Fruit fly (Drosophila melanogaster): ENCODE measurements around the gene kuk.

dm6 chr3R:17060809-17061394, 19.1 kb upstream of the kuk start:
- TF ChIP-seq Sin3A (optimal IDR thresholded peaks at IDR 0.05) (no peak), insv (optimal IDR thresholded peaks at IDR 0.05) (no peak), psq (optimal IDR thresholded peaks at IDR 0.05) (no peak), ttk (optimal IDR thresholded peaks at IDR 0.05) (no peak), h (optimal IDR thresholded peaks at IDR 0.05) (no peak)

All from Kc167 (cell line).